Fruit fly (Drosophila melanogaster): ENCODE measurements around the gene TM9SF2.
A peak's percentile ranks its signal among the peaks of the same experiment; 100 is the strongest.

TM9SF2 gene

DNA sequence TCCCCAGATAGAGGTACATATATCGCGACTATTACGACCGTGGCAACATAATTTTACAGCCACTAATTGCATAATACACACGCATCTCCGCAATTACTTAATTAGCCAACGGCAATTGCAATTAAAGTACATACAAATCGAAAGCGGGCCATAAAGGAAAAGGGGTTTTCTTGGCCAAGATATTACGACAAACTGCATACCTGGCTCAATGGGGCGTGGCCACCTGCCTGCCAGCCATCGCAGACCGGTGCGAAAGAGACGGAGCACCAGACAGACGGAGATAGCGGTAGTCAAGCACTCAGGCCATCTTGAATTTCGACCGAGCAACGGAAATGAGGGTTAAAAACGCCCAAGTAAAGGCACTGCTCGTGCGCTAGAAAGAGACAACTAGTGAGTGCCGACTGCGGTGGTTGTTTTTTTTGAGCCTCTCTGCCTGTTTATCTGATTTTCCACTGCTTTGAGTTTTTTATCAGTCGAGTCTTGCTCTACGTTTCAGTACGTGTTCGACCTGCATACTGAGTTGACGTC is 36.2 kb upstream of the TM9SF2 start, which contains the start of gene cad (continued):
- TF ChIP-seq CG10366 (GFP tag; IDR thresholded peaks at IDR 0.05) (peak; percentile 36; the same call in 1 of the 2 replicates), CG32532 (GFP tag; IDR thresholded peaks at IDR 0.05) (peak; percentile 52; the same call in 1 of the 2 replicates), CG4854 (GFP tag; optimal IDR thresholded peaks at IDR 0.05) (no peak), CG8359 (GFP tag; optimal IDR thresholded peaks at IDR 0.05; ENCODE audit: borderline replicate concordance) (no peak), CG30403 (GFP tag; optimal IDR thresholded peaks at IDR 0.05) (no peak), CG9932 (GFP tag; IDR thresholded peaks at IDR 0.05) (no peak), CG7745 (tag; optimal IDR thresholded peaks at IDR 0.05) (no peak), grau (tag; optimal IDR thresholded peaks at IDR 0.05) (peak; percentile 12), zfh2 (GFP tag; optimal IDR thresholded peaks at IDR 0.05) (no peak), dpn (GFP tag; optimal IDR thresholded peaks at IDR 0.05) (no peak), CG17328 (GFP tag; IDR thresholded peaks at IDR 0.05) (peak; percentile 55; the same call in 1 of the 2 replicates), Ada2b (GFP tag; IDR thresholded peaks at IDR 0.05) (no peak; the same call in 1 of the 2 replicates), CG14860 (GFP tag; IDR thresholded peaks at IDR 0.05; ENCODE audit: partially characterized antibody) (no peak), CG16863 (GFP tag; optimal IDR thresholded peaks at IDR 0.05) (no peak), CG6254 (GFP tag; optimal IDR thresholded peaks at IDR 0.05) (no peak), HmgZ (tag; optimal IDR thresholded peaks at IDR 0.05) (peak; percentile 61), HmgD (GFP tag; optimal IDR thresholded peaks at IDR 0.05) (peak; percentile 35), oc (tag; optimal IDR thresholded peaks at IDR 0.05) (peak; percentile 77), twi (tag; optimal IDR thresholded peaks at IDR 0.05) (peak; percentile 25), CG17361 (GFP tag; IDR thresholded peaks at IDR 0.05) (no peak), pzg (GFP tag; optimal IDR thresholded peaks at IDR 0.05) (no peak), gem (tag; optimal IDR thresholded peaks at IDR 0.05) (no peak), HLH3B (GFP tag; IDR thresholded peaks at IDR 0.05) (no peak), psq (GFP tag; optimal IDR thresholded peaks at IDR 0.05) (peak; percentile 31), Nf-YB (GFP tag; optimal IDR thresholded peaks at IDR 0.05) (peak; percentile 96), seq (GFP tag; IDR thresholded peaks at IDR 0.05) (peak; percentile 99), CG2202 (tag; optimal IDR thresholded peaks at IDR 0.05) (peak; percentile 6), Rfx (GFP tag; IDR thresholded peaks at IDR 0.05) (peak; percentile 60), otp (GFP tag; IDR thresholded peaks at IDR 0.05) (peak; percentile 58; the same call in 2 of the 3 replicates), kah (GFP tag; optimal IDR thresholded peaks at IDR 0.05) (no peak), CG6854 (GFP tag; optimal IDR thresholded peaks at IDR 0.05) (no peak), CG5180 (GFP tag; optimal IDR thresholded peaks at IDR 0.05) (peak; percentile 35), Lhr (GFP tag; optimal IDR thresholded peaks at IDR 0.05) (no peak), Ravus (GFP tag; IDR thresholded peaks at IDR 0.05) (no peak), CG17829 (tag; optimal IDR thresholded peaks at IDR 0.05) (peak; percentile 47), Mes4 (GFP tag; optimal IDR thresholded peaks at IDR 0.05) (no peak), salm (tag; optimal IDR thresholded peaks at IDR 0.05) (no peak), CG7839 (tag; optimal IDR thresholded peaks at IDR 0.05) (no peak), zf30C (GFP tag; optimal IDR thresholded peaks at IDR 0.05) (no peak), insv (GFP tag; optimal IDR thresholded peaks at IDR 0.05) (no peak), Opbp (GFP tag; IDR thresholded peaks at IDR 0.05; ENCODE audit: partially characterized antibody) (no peak), Oaz (GFP tag; IDR thresholded peaks at IDR 0.05) (no peak), fd102C (GFP tag; optimal IDR thresholded peaks at IDR 0.05) (no peak), rib (GFP tag; IDR thresholded peaks at IDR 0.05) (no peak), org-1 (GFP tag; optimal IDR thresholded peaks at IDR 0.05) (no peak), pita (GFP tag; optimal IDR thresholded peaks at IDR 0.05) (no peak), gfzf (GFP tag; optimal IDR thresholded peaks at IDR 0.05) (no peak), bbx (GFP tag; IDR thresholded peaks at IDR 0.05; ENCODE audit: partially characterized antibody) (peak; percentile 20; the same call in 1 of the 2 replicates), CG4617 (GFP tag; optimal IDR thresholded peaks at IDR 0.05; ENCODE audit: borderline replicate concordance) (no peak), cwo (GFP tag; optimal IDR thresholded peaks at IDR 0.05) (no peak)
